Worm (Caenorhabditis elegans) whole organism, early embryonic: ENCODE results near the gene ula-1.

Experiments used
- B0310.2 ChIP-seq: sonication (generic microtip); optimal IDR thresholded peaks from 2 replicates; lab custom pipeline; 2016; ENCODE audit warnings: mild to moderate bottlenecking, missing genetic modification characterization, missing compliant biosample characterization
- ama-1 ChIP-seq: fragments of 150-350 bp; optimal IDR thresholded peaks from 2 replicates; lab custom pipeline; 2014
- ceh-13 ChIP-seq: fragments of 200-800 bp; sonication (Bioruptor generic); optimal IDR thresholded peaks from 2 replicates; lab custom pipeline; 2018; ENCODE audit warnings: mild to moderate bottlenecking, missing genetic modification characterization, missing compliant biosample characterization
- ets-7 ChIP-seq: sonication (generic microtip); optimal IDR thresholded peaks from 2 replicates; lab custom pipeline; 2016; ENCODE audit warnings: missing genotype, missing genetic modification characterization, missing compliant biosample characterization
- hmbx-1 ChIP-seq: sonication (generic microtip); optimal IDR thresholded peaks from 2 replicates; lab custom pipeline; 2016; ENCODE audit warnings: mild to moderate bottlenecking, missing genetic modification characterization, missing compliant biosample characterization
- scrt-1 ChIP-seq: fragments of 200-800 bp; sonication (Bioruptor generic); IDR thresholded peaks from 2 replicates; pipeline ENCODE4 v1.3.6; 2022; ENCODE audit warnings: missing genetic modification characterization, missing compliant biosample characterization
- sea-1 ChIP-seq: fragments of 200-800 bp; sonication (Bioruptor generic); conservative IDR thresholded peaks from 2 replicates; pipeline ENCODE4 v1.3.6; 2022; ENCODE audit warnings: missing genetic modification characterization, missing compliant biosample characterization
- tra-4 ChIP-seq: sonication (generic microtip); optimal IDR thresholded peaks from 2 replicates; lab custom pipeline; 2017; ENCODE audit warnings: missing genetic modification characterization, missing compliant biosample characterization

DNA sequence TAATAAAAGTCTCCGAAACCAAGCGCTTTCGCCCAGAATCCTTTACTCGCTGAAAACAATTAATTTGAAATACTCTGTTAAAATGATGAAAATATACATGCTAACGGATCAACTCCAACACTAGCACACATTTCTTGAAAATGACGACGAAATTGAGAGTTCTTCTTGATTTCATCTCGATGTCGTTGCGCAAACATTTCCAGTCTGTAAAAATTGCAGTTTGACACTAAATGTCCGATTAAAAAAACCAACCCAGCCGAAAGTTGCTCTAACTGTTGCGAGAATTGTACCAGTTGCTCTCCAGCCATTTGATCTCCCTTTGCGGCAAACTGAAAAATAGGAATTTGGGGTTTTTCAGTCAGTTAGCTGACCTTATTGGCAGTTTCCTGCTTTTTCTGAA lies 41.2 kb upstream of the ula-1 start:
- TF ChIP-seq ets-7 (no peak), ama-1 (lab: Kevin White, UChicago) (no peak), scrt-1 (GFP tag; lab: Robert Waterston, UW) (no peak), hmbx-1 (tag; lab: Kevin White, UChicago) (no peak), tra-4 (tag; lab: Kevin White, UChicago) (no peak), sea-1 (GFP tag; lab: Robert Waterston, UW) (no peak), B0310.2 (tag; lab: Kevin White, UChicago) (no peak), ceh-13 (GFP tag; lab: Kevin White, UChicago) (no peak)
